Fruit fly (Drosophila melanogaster) whole organism, pupa: ENCODE measurements around the gene Nazo.

Experiments used
- CG12605 ChIP-seq: fragments of 200-800 bp; sonication (Bioruptor generic); IDR thresholded peaks from 2 replicates; pipeline ENCODE4 v1.3.6; 2022; ENCODE audit warnings: missing biosample characterization, missing genetic modification characterization
- CG13204 ChIP-seq: fragments of 200-800 bp; sonication (Bioruptor generic); optimal IDR thresholded peaks from 2 replicates; lab custom pipeline; 2018; ENCODE audit warnings: missing biosample characterization, mild to moderate bottlenecking, missing genetic modification characterization, moderate library complexity
- CG15710 ChIP-seq: fragments of 200-800 bp; sonication (Bioruptor generic); optimal IDR thresholded peaks from 2 replicates; lab custom pipeline; 2018; ENCODE audit warnings: missing biosample characterization, mild to moderate bottlenecking, missing genetic modification characterization, moderate library complexity
- CG32121 ChIP-seq: fragments of 200-800 bp; sonication (Bioruptor generic); IDR thresholded peaks from 2 replicates; pipeline ENCODE4 v1.3.6; 2022; ENCODE audit warnings: missing biosample characterization, missing genetic modification characterization
- CG34367 ChIP-seq: fragments of 200-800 bp; sonication (Bioruptor generic); optimal IDR thresholded peaks from 2 replicates; lab custom pipeline; 2018; ENCODE audit warnings: missing biosample characterization, mild to moderate bottlenecking, missing genetic modification characterization
- CG9948 ChIP-seq: fragments of 200-800 bp; sonication (Bioruptor generic); optimal IDR thresholded peaks from 2 replicates; lab custom pipeline; 2018; ENCODE audit warnings: missing biosample characterization, mild to moderate bottlenecking, missing genetic modification characterization, moderate library complexity
- D1 ChIP-seq: fragments of 200-800 bp; sonication (Bioruptor generic); optimal IDR thresholded peaks from 2 replicates; lab custom pipeline; 2018; ENCODE audit warnings: missing biosample characterization, mild to moderate bottlenecking, missing genetic modification characterization, moderate library complexity
- EcR ChIP-seq: fragments of 200-800 bp; sonication (Bioruptor generic); optimal IDR thresholded peaks from 3 replicates; lab custom pipeline; 2019; ENCODE audit warnings: missing biosample characterization, missing genetic modification characterization, mild to moderate bottlenecking, moderate library complexity, missing genetic modification reagents
- Ets98B ChIP-seq: fragments of 200-800 bp; sonication (Bioruptor generic); IDR thresholded peaks from 2 replicates; pipeline ENCODE4 v1.3.6; 2022; ENCODE audit warnings: missing biosample characterization, missing genetic modification characterization
- Pif1A ChIP-seq: fragments of 200-800 bp; sonication (Bioruptor generic); optimal IDR thresholded peaks from 3 replicates; lab custom pipeline; 2016; ENCODE audit warnings: missing biosample characterization, missing genetic modification characterization
- Snoo ChIP-seq: fragments of 200-800 bp; sonication (Bioruptor generic); optimal IDR thresholded peaks from 3 replicates; lab custom pipeline; 2017; ENCODE audit warnings: missing biosample characterization, mild to moderate bottlenecking, missing genetic modification characterization, inconsistent platforms
- fd96Ca ChIP-seq: fragments of 200-800 bp; sonication (Bioruptor generic); IDR thresholded peaks from 3 replicates; pipeline ENCODE4 v1.3.6; 2022; ENCODE audit warnings: missing biosample characterization, missing genetic modification characterization
- gl ChIP-seq: fragments of 200-800 bp; sonication (Bioruptor generic); optimal IDR thresholded peaks from 2 replicates; lab custom pipeline; 2018; ENCODE audit warnings: missing biosample characterization, mild to moderate bottlenecking, missing genetic modification characterization

- no peak for TF ChIP-seq CG12605 (GFP tag; lab: Robert Waterston, UW)
- TF ChIP-seq Snoo (tag; lab: Kevin White, UChicago), result no peak
- no peak for TF ChIP-seq gl (tag; lab: Kevin White, UChicago)
- TF ChIP-seq CG15710 (tag; lab: Kevin White, UChicago), result no peak
- TF ChIP-seq EcR (GFP tag; lab: Kevin White, UChicago), result no peak
- TF ChIP-seq Ets98B, result no peak
- TF ChIP-seq CG9948 (tag; lab: Kevin White, UChicago), result no peak
- no peak for TF ChIP-seq D1 (tag; lab: Kevin White, UChicago)
- no peak for TF ChIP-seq Pif1A
- no peak for TF ChIP-seq CG34367 (tag; lab: Kevin White, UChicago)
- peak; percentile 18 for TF ChIP-seq CG13204 (GFP tag; lab: Kevin White, UChicago)
- no peak for TF ChIP-seq fd96Ca
- TF ChIP-seq CG32121 (GFP tag; lab: Robert Waterston, UW), result no peak
These were observed 10.0 kb upstream of the Nazo start, which contains the start of gene ato for dm6 chr3R:8277494-8278293.
